Worm (Caenorhabditis elegans) whole organism, late embryonic: ENCODE data around the gene T21D12.12.

Experiments
- C08G9.2 ChIP-seq: sonication (generic microtip); optimal IDR thresholded peaks from 2 replicates; lab custom pipeline; 2016; ENCODE audit warnings: mild to moderate bottlenecking, missing genetic modification characterization, moderate library complexity, missing compliant biosample characterization
- F13H6.1 ChIP-seq: sonication (generic microtip); optimal IDR thresholded peaks from 2 replicates; lab custom pipeline; 2016; ENCODE audit warnings: missing genetic modification characterization, missing compliant biosample characterization
- K02D7.2 ChIP-seq: sonication (generic microtip); optimal IDR thresholded peaks from 2 replicates; lab custom pipeline; 2017; ENCODE audit warnings: mild to moderate bottlenecking, missing genetic modification characterization, missing compliant biosample characterization
- K09A11.1 ChIP-seq: sonication (generic microtip); optimal IDR thresholded peaks from 2 replicates; lab custom pipeline; 2017; ENCODE audit warnings: antibody characterized with exemption, mild to moderate bottlenecking, missing genetic modification characterization, missing compliant biosample characterization; ENCODE audit not compliant: insufficient read depth
- ahr-1 ChIP-seq: sonication (generic microtip); optimal IDR thresholded peaks from 2 replicates; lab custom pipeline; 2016; ENCODE audit warnings: missing genetic modification characterization, missing compliant biosample characterization
- ceh-14 ChIP-seq: sonication (generic microtip); optimal IDR thresholded peaks from 2 replicates; lab custom pipeline; 2016; ENCODE audit warnings: missing genotype, missing genetic modification characterization, missing compliant biosample characterization
- ceh-24 ChIP-seq: sonication (generic microtip); optimal IDR thresholded peaks from 2 replicates; lab custom pipeline; 2016; ENCODE audit warnings: mild to moderate bottlenecking, missing genetic modification characterization, missing compliant biosample characterization
- ceh-31 ChIP-seq: sonication (generic microtip); optimal IDR thresholded peaks from 2 replicates; lab custom pipeline; 2016; ENCODE audit warnings: missing genetic modification characterization, missing compliant biosample characterization
- ceh-45 ChIP-seq: fragments of 200-800 bp; sonication (Bioruptor generic); IDR thresholded peaks from 2 replicates; pipeline ENCODE4 v1.3.6; 2022; ENCODE audit warnings: missing genetic modification reagents, missing genetic modification characterization, missing compliant biosample characterization
- ceh-48 ChIP-seq: sonication (generic microtip); optimal IDR thresholded peaks from 2 replicates; lab custom pipeline; 2016; ENCODE audit warnings: missing genetic modification characterization, inconsistent platforms, missing compliant biosample characterization
- ceh-9 ChIP-seq: sonication (generic microtip); optimal IDR thresholded peaks from 2 replicates; lab custom pipeline; 2016; ENCODE audit warnings: mild to moderate bottlenecking, missing genetic modification characterization, inconsistent platforms, missing compliant biosample characterization
- dmd-4 ChIP-seq: sonication (generic microtip); optimal IDR thresholded peaks from 2 replicates; lab custom pipeline; 2016; ENCODE audit warnings: borderline replicate concordance, missing genetic modification characterization, missing compliant biosample characterization
- elt-2 ChIP-seq: sonication (generic microtip); optimal IDR thresholded peaks from 2 replicates; lab custom pipeline; 2016; ENCODE audit warnings: missing genetic modification reagents, missing genetic modification characterization, missing compliant biosample characterization
- elt-4 ChIP-seq: sonication (generic microtip); optimal IDR thresholded peaks from 2 replicates; lab custom pipeline; 2016; ENCODE audit warnings: missing genetic modification characterization, missing compliant biosample characterization
- fax-1 ChIP-seq: sonication (generic microtip); optimal IDR thresholded peaks from 2 replicates; lab custom pipeline; 2016; ENCODE audit warnings: missing genotype, missing genetic modification characterization, missing compliant biosample characterization
- fkh-10 ChIP-seq: fragments of 150-350 bp; optimal IDR thresholded peaks from 2 replicates; lab custom pipeline; 2014; ENCODE audit warnings: missing biosample characterization, missing genetic modification reagents, missing genetic modification characterization
- gmeb-2 ChIP-seq: sonication (generic microtip); optimal IDR thresholded peaks from 2 replicates; lab custom pipeline; 2016; ENCODE audit warnings: missing genetic modification characterization, inconsistent platforms, missing compliant biosample characterization
- hlh-15 ChIP-seq: sonication (generic microtip); optimal IDR thresholded peaks from 2 replicates; lab custom pipeline; 2016; ENCODE audit warnings: missing genetic modification characterization, missing compliant biosample characterization
- lim-6 ChIP-seq: sonication (generic microtip); optimal IDR thresholded peaks from 2 replicates; lab custom pipeline; 2016; ENCODE audit warnings: missing genetic modification characterization, missing compliant biosample characterization
- lin-11 ChIP-seq: fragments of 200-800 bp; sonication (Bioruptor generic); optimal IDR thresholded peaks from 2 replicates; lab custom pipeline; 2018; ENCODE audit warnings: mild to moderate bottlenecking, missing genetic modification characterization, missing compliant biosample characterization
- madf-2 ChIP-seq: sonication (generic microtip); optimal IDR thresholded peaks from 2 replicates; lab custom pipeline; 2017; ENCODE audit warnings: missing genetic modification characterization, missing compliant biosample characterization
- nhr-11 ChIP-seq: fragments of 150-350 bp; optimal IDR thresholded peaks from 2 replicates; lab custom pipeline; 2014; ENCODE audit warnings: missing biosample characterization, missing genetic modification characterization
- nhr-232 ChIP-seq: sonication (generic microtip); optimal IDR thresholded peaks from 2 replicates; lab custom pipeline; 2016; ENCODE audit warnings: missing genetic modification characterization, missing compliant biosample characterization
- pag-3 ChIP-seq: sonication (generic microtip); optimal IDR thresholded peaks from 2 replicates; lab custom pipeline; 2016; ENCODE audit warnings: missing compliant biosample characterization, missing genetic modification characterization, borderline replicate concordance
- pat-9 ChIP-seq: fragments of 200-800 bp; sonication (Bioruptor generic); optimal IDR thresholded peaks from 2 replicates; lab custom pipeline; 2018; ENCODE audit warnings: mild to moderate bottlenecking, missing genetic modification characterization, moderate library complexity, missing compliant biosample characterization
- pha-2 ChIP-seq: sonication (generic microtip); optimal IDR thresholded peaks from 2 replicates; lab custom pipeline; 2017; ENCODE audit warnings: mild to moderate bottlenecking, missing genetic modification characterization, missing compliant biosample characterization
- pha-4 ChIP-seq: fragments of 150-350 bp; optimal IDR thresholded peaks from 2 replicates; lab custom pipeline; 2018; ENCODE audit warnings: missing biosample characterization, missing genetic modification reagents, missing genetic modification characterization
- pqm-1 ChIP-seq: sonication (generic microtip); optimal IDR thresholded peaks from 2 replicates; lab custom pipeline; 2016; ENCODE audit warnings: missing genetic modification characterization, missing compliant biosample characterization
- pros-1 ChIP-seq: fragments of 150-350 bp; optimal IDR thresholded peaks from 2 replicates; lab custom pipeline; 2014; ENCODE audit warnings: missing biosample characterization, missing genetic modification reagents, missing genetic modification characterization
- ref-2 ChIP-seq: sonication (generic microtip); optimal IDR thresholded peaks from 2 replicates; lab custom pipeline; 2016; ENCODE audit warnings: missing genetic modification characterization, missing compliant biosample characterization
- sdc-2 ChIP-seq: sonication (generic microtip); optimal IDR thresholded peaks from 2 replicates; lab custom pipeline; 2016; ENCODE audit warnings: missing genotype, missing genetic modification characterization, missing compliant biosample characterization
- sox-2 ChIP-seq: fragments of 200-800 bp; sonication (Bioruptor generic); IDR thresholded peaks from 2 replicates; pipeline ENCODE4 v1.3.6; 2022; ENCODE audit warnings: missing genetic modification reagents, missing genetic modification characterization, missing compliant biosample characterization
- syd-9 ChIP-seq: sonication (generic microtip); optimal IDR thresholded peaks from 2 replicates; lab custom pipeline; 2016; ENCODE audit warnings: mild to moderate bottlenecking, missing genetic modification characterization, moderate library complexity, missing compliant biosample characterization
- tbx-2 ChIP-seq: sonication (generic microtip); optimal IDR thresholded peaks from 2 replicates; lab custom pipeline; 2016; ENCODE audit warnings: missing genetic modification characterization, missing compliant biosample characterization
- tbx-7 ChIP-seq: sonication (generic microtip); optimal IDR thresholded peaks from 2 replicates; lab custom pipeline; 2016; ENCODE audit warnings: missing genotype, missing genetic modification characterization, missing compliant biosample characterization
- ttx-3 ChIP-seq: sonication (generic microtip); optimal IDR thresholded peaks from 2 replicates; lab custom pipeline; 2016; ENCODE audit warnings: missing genetic modification reagents, missing genetic modification characterization, missing compliant biosample characterization
- unc-3 ChIP-seq, 2 experiments: fragments of 200-800 bp in 1 of 2; sonication (Bioruptor generic) in 1 of 2; sonication (generic microtip) in 1 of 2; conservative IDR thresholded peaks in 1 of 2; optimal IDR thresholded peaks in 1 of 2; 2 replicates each; pipeline versions ENCODE4 v1.3.6 to Lab custom; 2016 to 2022; ENCODE audit warnings: missing compliant biosample characterization in 2 of 2, missing genetic modification characterization in 2 of 2, missing genetic modification reagents in 1 of 2
- unc-55 ChIP-seq: sonication (generic microtip); optimal IDR thresholded peaks from 2 replicates; lab custom pipeline; 2017; ENCODE audit warnings: missing biosample characterization, missing genetic modification reagents, missing genetic modification characterization
- unc-86 ChIP-seq: sonication (generic microtip); optimal IDR thresholded peaks from 2 replicates; lab custom pipeline; 2016; ENCODE audit warnings: missing genetic modification characterization, missing compliant biosample characterization
- zip-5 ChIP-seq: sonication (generic microtip); optimal IDR thresholded peaks from 2 replicates; lab custom pipeline; 2016; ENCODE audit warnings: missing genetic modification characterization, missing compliant biosample characterization
- ztf-16 ChIP-seq: sonication (generic microtip); optimal IDR thresholded peaks from 2 replicates; lab custom pipeline; 2017; ENCODE audit warnings: missing genetic modification characterization, missing compliant biosample characterization

The T21D12.12 gene

ce11 chrIV:290387-290786 is 24.1 kb downstream of the T21D12.12 start:
- no peak for TF ChIP-seq tbx-7 (tag; lab: Kevin White, UChicago)
- TF ChIP-seq zip-5 (tag; lab: Kevin White, UChicago): no peak
- TF ChIP-seq pat-9 (tag; lab: Kevin White, UChicago): no peak
- no peak for TF ChIP-seq syd-9 (tag; lab: Kevin White, UChicago)
- TF ChIP-seq unc-55: no peak
- no peak for TF ChIP-seq dmd-4 (tag; lab: Kevin White, UChicago)
- TF ChIP-seq pag-3 (tag; lab: Kevin White, UChicago): no peak
- no peak for TF ChIP-seq ztf-16 (tag; lab: Kevin White, UChicago)
- no peak for TF ChIP-seq lin-11 (tag; lab: Kevin White, UChicago)
- no peak for TF ChIP-seq tbx-2 (tag; lab: Kevin White, UChicago)
- TF ChIP-seq ceh-31 (tag; lab: Kevin White, UChicago): no peak
- no peak for TF ChIP-seq ceh-48 (tag; lab: Kevin White, UChicago)

- TF ChIP-seq sdc-2 (tag; lab: Kevin White, UChicago) (no peak), ceh-24 (tag; lab: Kevin White, UChicago) (no peak), pha-4 (tag; lab: Kevin White, UChicago) (no peak), pqm-1 (no peak), ceh-31 (tag; lab: Kevin White, UChicago) (no peak), fax-1 (tag; lab: Kevin White, UChicago) (no peak), K09A11.1 (no peak), ref-2 (tag; lab: Kevin White, UChicago) (no peak), gmeb-2 (tag; lab: Kevin White, UChicago) (no peak), elt-4 (no peak), ceh-14 (tag; lab: Kevin White, UChicago) (no peak), fkh-10 (GFP tag; lab: Kevin White, UChicago) (no peak), nhr-11 (tag; lab: Kevin White, UChicago) (no peak), ztf-16 (tag; lab: Kevin White, UChicago) (no peak)
- TF ChIP-seq, all 69 proteins: peak for 0
Measured at ce11 chrIV:291356-291755, 25.1 kb downstream of the T21D12.12 start, which contains the start of gene T21D12.7. T21D12.7 (minus strand) TSS chrIV:291456.

- no peak for TF ChIP-seq ztf-16 (tag; lab: Kevin White, UChicago)
- TF ChIP-seq ref-2 (tag; lab: Kevin White, UChicago): no peak
- TF ChIP-seq pqm-1: peak; percentile 18
- no peak for TF ChIP-seq C08G9.2 (tag; lab: Kevin White, UChicago)
- no peak for TF ChIP-seq nhr-232
- TF ChIP-seq elt-2 (tag; lab: Kevin White, UChicago): peak; percentile 95
- TF ChIP-seq F13H6.1 (tag; lab: Kevin White, UChicago): no peak
- no peak for TF ChIP-seq syd-9 (tag; lab: Kevin White, UChicago)
- TF ChIP-seq pat-9 (tag; lab: Kevin White, UChicago): no peak
Measured at ce11 chrIV:291851-292367, 25.7 kb downstream of the T21D12.12 start.

ce11 chrIV:293163-293755 is 27.0 kb downstream of the T21D12.12 start:
- TF ChIP-seq K09A11.1: no peak
- TF ChIP-seq sox-2 (GFP tag; lab: Robert Waterston, UW): no peak
- no peak for TF ChIP-seq lim-6 (tag; lab: Kevin White, UChicago)
- no peak for TF ChIP-seq K02D7.2 (tag; lab: Kevin White, UChicago)
- TF ChIP-seq pros-1 (tag; lab: Kevin White, UChicago): no peak
- no peak for TF ChIP-seq hlh-15
- no peak for TF ChIP-seq ceh-45
- TF ChIP-seq ttx-3 (tag; lab: Kevin White, UChicago): no peak
- no peak for TF ChIP-seq ahr-1
- no peak for TF ChIP-seq nhr-232
- TF ChIP-seq zip-5 (tag; lab: Kevin White, UChicago): no peak
- no peak for TF ChIP-seq pha-2 (tag; lab: Kevin White, UChicago)
- TF ChIP-seq unc-86 (tag; lab: Kevin White, UChicago): no peak
- no peak for TF ChIP-seq unc-3 (GFP tag; conservative IDR thresholded peaks at IDR 0.05; lab: Robert Waterston, UW)
- TF ChIP-seq unc-3 (tag; optimal IDR thresholded peaks at IDR 0.05; lab: Kevin White, UChicago): no peak
- TF ChIP-seq ceh-9 (tag; lab: Kevin White, UChicago): no peak
- no peak for TF ChIP-seq madf-2 (tag; lab: Kevin White, UChicago)
- no peak for TF ChIP-seq ceh-31 (tag; lab: Kevin White, UChicago)
